Worm (Caenorhabditis elegans) whole organism, mixed stage, embryonic: ENCODE data around the gene T22F3.2.

Experiments
- elt-3 ChIP-seq: fragments of 150-350 bp; optimal IDR thresholded peaks from 2 replicates; lab custom pipeline; 2014; ENCODE audit warnings: missing biosample characterization, missing genetic modification characterization
- lsy-2 ChIP-seq: fragments of 150-350 bp; optimal IDR thresholded peaks from 2 replicates; lab custom pipeline; 2014; ENCODE audit warnings: missing biosample characterization, missing genetic modification characterization
- nhr-2 ChIP-seq: fragments of 150-350 bp; optimal IDR thresholded peaks from 2 replicates; lab custom pipeline; 2014; ENCODE audit warnings: missing biosample characterization, missing genetic modification characterization
- nhr-237 ChIP-seq: fragments of 150-350 bp; optimal IDR thresholded peaks from 2 replicates; lab custom pipeline; 2014; ENCODE audit warnings: missing biosample characterization, missing genetic modification characterization
- nhr-28 ChIP-seq: fragments of 150-350 bp; optimal IDR thresholded peaks from 2 replicates; lab custom pipeline; 2014; ENCODE audit warnings: missing biosample characterization, missing genetic modification characterization
- nhr-76 ChIP-seq: sonication (generic microtip); optimal IDR thresholded peaks from 2 replicates; lab custom pipeline; 2017; ENCODE audit warnings: missing biosample characterization, missing genetic modification characterization

DNA sequence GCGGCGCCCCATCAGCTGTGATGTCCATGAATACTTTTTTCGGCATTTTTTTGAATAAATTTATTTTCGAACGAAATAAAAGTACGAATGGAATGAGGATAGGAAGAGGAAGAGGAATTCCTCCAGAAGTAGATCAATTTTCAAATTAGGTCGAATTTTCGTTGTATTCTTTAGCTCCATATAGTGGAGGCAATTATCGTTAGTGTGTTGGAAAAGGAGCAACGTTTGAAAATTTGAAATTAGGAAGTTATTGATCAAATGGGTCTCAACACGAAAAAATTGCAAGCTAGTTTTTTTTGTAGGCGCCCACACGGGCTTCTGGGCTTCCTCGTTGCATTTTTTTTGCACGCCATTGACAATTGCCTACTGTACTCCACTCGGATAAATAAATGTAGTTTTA lies 5.7 kb downstream of the T22F3.2 start, which contains the start of gene T22F3.12:
- TF ChIP-seq nhr-76 (tag; lab: Kevin White, UChicago) (no peak), lsy-2 (tag; lab: Kevin White, UChicago) (no peak), nhr-2 (tag; lab: Kevin White, UChicago) (no peak), nhr-237 (no peak), elt-3 (tag; lab: Kevin White, UChicago) (no peak), nhr-28 (tag; lab: Kevin White, UChicago) (no peak)
